Fruit fly (Drosophila melanogaster): ENCODE results near the gene Dpck.
A peak's percentile ranks its signal among the peaks of the same experiment; 100 is the strongest.

The Dpck gene

dm6 chr3R:7081972-7082371 lies at the start of gene Dpck (continued):
- no peak for TF ChIP-seq Dek (tag; optimal IDR thresholded peaks at IDR 0.05)
- peak; percentile 64 for TF ChIP-seq CG4617 (GFP tag; optimal IDR thresholded peaks at IDR 0.05; ENCODE audit: borderline replicate concordance)
- TF ChIP-seq gfzf (GFP tag; optimal IDR thresholded peaks at IDR 0.05), result peak; percentile 73
- no peak for TF ChIP-seq CG14014 (GFP tag; IDR thresholded peaks at IDR 0.05)
- no peak for TF ChIP-seq sim (GFP tag; IDR thresholded peaks at IDR 0.05)
- no peak for TF ChIP-seq Bdp1 (GFP tag; optimal IDR thresholded peaks at IDR 0.05)
- TF ChIP-seq NC2β (GFP tag; optimal IDR thresholded peaks at IDR 0.05), result peak; percentile 42
- TF ChIP-seq CG9797 (GFP tag; optimal IDR thresholded peaks at IDR 0.05), result peak; percentile 76
- no peak; the same call in 1 of the 2 replicates for TF ChIP-seq CG10366 (GFP tag; IDR thresholded peaks at IDR 0.05)
- peak; percentile 24 for TF ChIP-seq CG11504 (tag; optimal IDR thresholded peaks at IDR 0.05)
- peak; percentile 23 for TF ChIP-seq CG10979 (tag; optimal IDR thresholded peaks at IDR 0.05)
- peak; percentile 47 for TF ChIP-seq sug (tag; optimal IDR thresholded peaks at IDR 0.05)
- TF ChIP-seq H2.0 (GFP tag; IDR thresholded peaks at IDR 0.05), result no peak
- TF ChIP-seq en (GFP tag; optimal IDR thresholded peaks at IDR 0.05), result peak; percentile 32
- TF ChIP-seq pzg (GFP tag; optimal IDR thresholded peaks at IDR 0.05), result peak; percentile 57
- TF ChIP-seq NK7.1 (GFP tag; optimal IDR thresholded peaks at IDR 0.05), result no peak
- TF ChIP-seq CG8765 (GFP tag; IDR thresholded peaks at IDR 0.05), result no peak
- peak; percentile 4 for TF ChIP-seq CG12071 (GFP tag; optimal IDR thresholded peaks at IDR 0.05)
- no peak for TF ChIP-seq HmgD (GFP tag; optimal IDR thresholded peaks at IDR 0.05)
- no peak for TF ChIP-seq CG2199 (GFP tag; IDR thresholded peaks at IDR 0.05)
- TF ChIP-seq gcm2 (GFP tag; optimal IDR thresholded peaks at IDR 0.05), result no peak
- TF ChIP-seq CG4424 (GFP tag; optimal IDR thresholded peaks at IDR 0.05), result peak; percentile 30
- peak; percentile 37 for TF ChIP-seq pfk (GFP tag; optimal IDR thresholded peaks at IDR 0.05)
- peak; percentile 9 for TF ChIP-seq CG13775 (GFP tag; optimal IDR thresholded peaks at IDR 0.05)
- no peak for TF ChIP-seq gce (GFP tag; IDR thresholded peaks at IDR 0.05)
- peak; percentile 73 for TF ChIP-seq nom (GFP tag; optimal IDR thresholded peaks at IDR 0.05)
- TF ChIP-seq Stat92E (GFP tag; optimal IDR thresholded peaks at IDR 0.05), result no peak
- no peak for TF ChIP-seq CG12155 (GFP tag; optimal IDR thresholded peaks at IDR 0.05)
- TF ChIP-seq MESR4 (GFP tag; optimal IDR thresholded peaks at IDR 0.05), result peak; percentile 81
- TF ChIP-seq dan (GFP tag; IDR thresholded peaks at IDR 0.05), result no peak
- TF ChIP-seq CG5245 (GFP tag; optimal IDR thresholded peaks at IDR 0.05), result no peak
- peak; percentile 36 for TF ChIP-seq CG15269 (tag; optimal IDR thresholded peaks at IDR 0.05)
- TF ChIP-seq Asciz (GFP tag; optimal IDR thresholded peaks at IDR 0.05), result no peak
- TF ChIP-seq BEAF-32 (GFP tag; optimal IDR thresholded peaks at IDR 0.05), result peak; percentile 13
- 0 out of 2 replicates have a peak, but pooled peaks have one; percentile 13 for TF ChIP-seq onecut (GFP tag; IDR thresholded peaks at IDR 0.05)
- peak in 1 of 2 experiments; percentile 19 for TF ChIP-seq Hr51 (GFP tag; optimal IDR thresholded peaks at IDR 0.05)
- no peak for TF ChIP-seq pnt (GFP tag; optimal IDR thresholded peaks at IDR 0.05)
- TF ChIP-seq hbn (GFP tag; IDR thresholded peaks at IDR 0.05; ENCODE audit: partially characterized antibody), result peak; percentile 36; the same call in 1 of the 2 replicates
- TF ChIP-seq CHES-1-like (GFP tag; optimal IDR thresholded peaks at IDR 0.05), result no peak
- no peak for TF ChIP-seq CG17186 (GFP tag; optimal IDR thresholded peaks at IDR 0.05)
- TF ChIP-seq CG7839 (tag; optimal IDR thresholded peaks at IDR 0.05), result peak; percentile 8
- peak; percentile 21 for TF ChIP-seq nmo (GFP tag; optimal IDR thresholded peaks at IDR 0.05)
- TF ChIP-seq Meics (GFP tag; optimal IDR thresholded peaks at IDR 0.05), result no peak
- TF ChIP-seq trh (GFP tag; optimal IDR thresholded peaks at IDR 0.05), result no peak
- peak; percentile 39 for TF ChIP-seq CG30403 (GFP tag; optimal IDR thresholded peaks at IDR 0.05)
- peak; percentile 10 for TF ChIP-seq tin (GFP tag; optimal IDR thresholded peaks at IDR 0.05)
- peak; percentile 92 for TF ChIP-seq CG30020 (tag; optimal IDR thresholded peaks at IDR 0.05)
- TF ChIP-seq Sin3A (optimal IDR thresholded peaks at IDR 0.05), result peak; percentile 8
- peak; percentile 33 for TF ChIP-seq grau (tag; optimal IDR thresholded peaks at IDR 0.05)
- TF ChIP-seq dpn (GFP tag; optimal IDR thresholded peaks at IDR 0.05), result peak in 1 of 2 experiments; percentile 11
- TF ChIP-seq CG12659 (GFP tag; optimal IDR thresholded peaks at IDR 0.05), result peak; percentile 53

All from whole organism, embryonic.